Worm (Caenorhabditis elegans): ENCODE measurements around the gene ceh-39.

The ceh-39 gene

ce11 chrX:1870991-1871390, 15.0 kb upstream of the ceh-39 start:
- TF ChIP-seq F13H6.1 (tag; optimal IDR thresholded peaks at IDR 0.05), result no peak
- peak; percentile 22 for TF ChIP-seq unc-55 (GFP tag; optimal IDR thresholded peaks at IDR 0.05)
- no peak for TF ChIP-seq unc-62 (GFP tag; optimal IDR thresholded peaks at IDR 0.05)
- no peak for TF ChIP-seq nhr-237 (tag; optimal IDR thresholded peaks at IDR 0.05)
- TF ChIP-seq crh-2 (tag; optimal IDR thresholded peaks at IDR 0.05), result no peak
- peak; percentile 19 for TF ChIP-seq nhr-129 (tag; optimal IDR thresholded peaks at IDR 0.05)
- TF ChIP-seq nhr-10 (tag; optimal IDR thresholded peaks at IDR 0.05), result no peak
- no peak for TF ChIP-seq aly-2 (tag; optimal IDR thresholded peaks at IDR 0.05)
- no peak for TF ChIP-seq dmd-4 (tag; optimal IDR thresholded peaks at IDR 0.05)
- no peak for TF ChIP-seq egl-27 (tag; optimal IDR thresholded peaks at IDR 0.05)
- peak; percentile 55 to 74 for TF ChIP-seq lsy-2 (tag; optimal IDR thresholded peaks at IDR 0.05)
- TF ChIP-seq zag-1 (tag; optimal IDR thresholded peaks at IDR 0.05), result no peak
- TF ChIP-seq snpc-4 (tag; optimal IDR thresholded peaks at IDR 0.05), result no peak
- TF ChIP-seq unc-39 (tag; optimal IDR thresholded peaks at IDR 0.05), result no peak

ce11 chrX:1864946-1865345, 9.0 kb upstream of the ceh-39 start, which contains the start of gene tbx-41:
TSS of gene tbx-41 (plus strand) at chrX:1865246.
- TF ChIP-seq unc-39 (tag; optimal IDR thresholded peaks at IDR 0.05) (no peak), lin-11 (tag; optimal IDR thresholded peaks at IDR 0.05) (no peak), elt-1 (tag; optimal IDR thresholded peaks at IDR 0.05) (no peak), gmeb-1 (tag; optimal IDR thresholded peaks at IDR 0.05) (no peak), F13H6.1 (tag; optimal IDR thresholded peaks at IDR 0.05) (no peak), sma-9 (GFP tag; optimal IDR thresholded peaks at IDR 0.05) (no peak), sma-9 (tag; optimal IDR thresholded peaks at IDR 0.05) (no peak), nhr-237 (tag; optimal IDR thresholded peaks at IDR 0.05) (no peak), blmp-1 (tag; optimal IDR thresholded peaks at IDR 0.05; ENCODE audit: insufficient read depth) (no peak), unc-62 (GFP tag; optimal IDR thresholded peaks at IDR 0.05) (no peak), snpc-4 (tag; optimal IDR thresholded peaks at IDR 0.05) (no peak), aly-2 (tag; optimal IDR thresholded peaks at IDR 0.05) (no peak), mdl-1 (tag; optimal IDR thresholded peaks at IDR 0.05) (no peak), elt-3 (tag; optimal IDR thresholded peaks at IDR 0.05) (no peak), peb-1 (tag; optimal IDR thresholded peaks at IDR 0.05) (no peak), mbf-1 (tag; optimal IDR thresholded peaks at IDR 0.05) (no peak), ceh-16 (tag; optimal IDR thresholded peaks at IDR 0.05) (no peak), skn-1 (tag; optimal IDR thresholded peaks at IDR 0.05) (no peak), ztf-4 (tag; optimal IDR thresholded peaks at IDR 0.05) (no peak)

- TF ChIP-seq mab-5 (tag; optimal IDR thresholded peaks at IDR 0.05) (no peak), ztf-11 (tag; optimal IDR thresholded peaks at IDR 0.05) (no peak), Y55F3AM.14 (GFP tag; optimal IDR thresholded peaks at IDR 0.05) (no peak), F13H6.1 (tag; optimal IDR thresholded peaks at IDR 0.05) (no peak), nhr-23 (tag; optimal IDR thresholded peaks at IDR 0.05) (no peak), unc-55 (GFP tag; optimal IDR thresholded peaks at IDR 0.05) (no peak), dmd-4 (tag; optimal IDR thresholded peaks at IDR 0.05) (no peak), nhr-11 (tag; optimal IDR thresholded peaks at IDR 0.05) (no peak), nhr-10 (tag; optimal IDR thresholded peaks at IDR 0.05) (no peak), nhr-21 (tag; optimal IDR thresholded peaks at IDR 0.05) (no peak)
Measured at ce11 chrX:1860422-1860821, 4.5 kb upstream of the ceh-39 start, which contains the start of gene T26C11.8. TSS of gene T26C11.8 (plus strand) at chrX:1860722.

- peak; percentile 65 for TF ChIP-seq sma-3 (GFP tag; optimal IDR thresholded peaks at IDR 0.05)
- TF ChIP-seq ceh-16 (tag; optimal IDR thresholded peaks at IDR 0.05), result peak; percentile 7
- peak in 1 of 2 experiments; percentile 62 for TF ChIP-seq lsy-2 (tag; optimal IDR thresholded peaks at IDR 0.05)
- peak; percentile 10 for TF ChIP-seq nhr-25 (tag; optimal IDR thresholded peaks at IDR 0.05)
- peak; percentile 35 for TF ChIP-seq nhr-21 (tag; optimal IDR thresholded peaks at IDR 0.05)
- no peak for TF ChIP-seq unc-39 (tag; optimal IDR thresholded peaks at IDR 0.05)
- peak; percentile 37 for TF ChIP-seq lin-13 (GFP tag; optimal IDR thresholded peaks at IDR 0.05)
- peak; percentile 56 for TF ChIP-seq lin-11 (tag; optimal IDR thresholded peaks at IDR 0.05)
- no peak for TF ChIP-seq R02D3.7 (tag; optimal IDR thresholded peaks at IDR 0.05)
- TF ChIP-seq nhr-10 (tag; optimal IDR thresholded peaks at IDR 0.05), result no peak
- no peak for TF ChIP-seq peb-1 (tag; optimal IDR thresholded peaks at IDR 0.05)
- TF ChIP-seq sem-4 (tag; optimal IDR thresholded peaks at IDR 0.05), result no peak
- TF ChIP-seq unc-55 (GFP tag; optimal IDR thresholded peaks at IDR 0.05), result peak; percentile 54
- no peak for TF ChIP-seq mbf-1 (tag; optimal IDR thresholded peaks at IDR 0.05)
- no peak for TF ChIP-seq elt-3 (tag; optimal IDR thresholded peaks at IDR 0.05)
- no peak for TF ChIP-seq nhr-77 (tag; optimal IDR thresholded peaks at IDR 0.05)
- TF ChIP-seq nhr-12 (tag; optimal IDR thresholded peaks at IDR 0.05), result no peak
- TF ChIP-seq aly-2 (tag; optimal IDR thresholded peaks at IDR 0.05), result no peak
- TF ChIP-seq mdl-1 (tag; optimal IDR thresholded peaks at IDR 0.05), result peak in 1 of 2 experiments; percentile 17
- no peak for TF ChIP-seq snpc-4 (tag; optimal IDR thresholded peaks at IDR 0.05)
- TF ChIP-seq gmeb-1 (tag; optimal IDR thresholded peaks at IDR 0.05), result peak; percentile 50
- no peak for TF ChIP-seq crh-2 (tag; optimal IDR thresholded peaks at IDR 0.05)
- peak; percentile 31 for TF ChIP-seq F13H6.1 (tag; optimal IDR thresholded peaks at IDR 0.05)
- no peak for TF ChIP-seq lin-39 (tag; optimal IDR thresholded peaks at IDR 0.05)
- no peak for TF ChIP-seq dmd-4 (tag; optimal IDR thresholded peaks at IDR 0.05)
- no peak for TF ChIP-seq elt-1 (tag; optimal IDR thresholded peaks at IDR 0.05)
- no peak for TF ChIP-seq blmp-1 (tag; optimal IDR thresholded peaks at IDR 0.05; ENCODE audit: insufficient read depth)
- no peak for TF ChIP-seq Y55F3AM.14 (GFP tag; optimal IDR thresholded peaks at IDR 0.05)
- TF ChIP-seq fos-1 (tag; optimal IDR thresholded peaks at IDR 0.05), result no peak
- no peak for TF ChIP-seq sma-9 (GFP tag; optimal IDR thresholded peaks at IDR 0.05)
- no peak for TF ChIP-seq sma-9 (tag; optimal IDR thresholded peaks at IDR 0.05)
- no peak for TF ChIP-seq nhr-23 (tag; optimal IDR thresholded peaks at IDR 0.05)
- TF ChIP-seq nhr-11 (tag; optimal IDR thresholded peaks at IDR 0.05), result no peak
- TF ChIP-seq unc-62 (GFP tag; optimal IDR thresholded peaks at IDR 0.05), result no peak
- TF ChIP-seq ztf-11 (tag; optimal IDR thresholded peaks at IDR 0.05), result no peak
- peak; percentile 14 for TF ChIP-seq C34F6.9 (tag; optimal IDR thresholded peaks at IDR 0.05)
Measured at ce11 chrX:1858616-1859015, 2.6 kb upstream of the ceh-39 start.

Data from whole organism, L2 larva.